Fruit fly (Drosophila melanogaster) whole organism, wandering third instar larva: ENCODE data around the gene Cp7Fa.

Source experiments
- Abd-B ChIP-seq: fragments of >200 bp; optimal IDR thresholded peaks from 2 replicates; lab custom pipeline; 2017; ENCODE audit warnings: missing biosample characterization, missing genetic modification characterization
- CG32264 ChIP-seq: fragments of 200-800 bp; sonication (Bioruptor generic); optimal IDR thresholded peaks from 2 replicates; lab custom pipeline; 2016; ENCODE audit warnings: missing biosample characterization, missing genetic modification characterization
- CG9705 ChIP-seq: fragments of 200-800 bp; sonication (Bioruptor generic); optimal IDR thresholded peaks from 2 replicates; lab custom pipeline; 2018; ENCODE audit warnings: missing biosample characterization, mild to moderate bottlenecking, missing genetic modification characterization
- CrebA ChIP-seq: fragments of 200-800 bp; sonication (Bioruptor generic); optimal IDR thresholded peaks from 2 replicates; lab custom pipeline; 2016; ENCODE audit warnings: missing biosample characterization, mild to moderate bottlenecking, missing genetic modification characterization, borderline replicate concordance
- Dfd ChIP-seq: fragments of >200 bp; optimal IDR thresholded peaks from 2 replicates; lab custom pipeline; 2017; ENCODE audit warnings: missing biosample characterization, missing genetic modification characterization
- Dif ChIP-seq: fragments of 200-275, 200-300 bp; sonication (Bioruptor generic); optimal IDR thresholded peaks from 2 replicates; lab custom pipeline; 2018; ENCODE audit warnings: missing biosample characterization, missing genetic modification characterization; ENCODE audit not compliant: partially characterized antibody
- GATAd ChIP-seq: sonication (Bioruptor generic); optimal IDR thresholded peaks from 2 replicates; lab custom pipeline; 2016; ENCODE audit warnings: missing biosample characterization, missing genetic modification characterization
- HLH106 ChIP-seq: fragments of 200-800 bp; optimal IDR thresholded peaks from 3 replicates; lab custom pipeline; 2019; ENCODE audit warnings: missing biosample characterization, mild to moderate bottlenecking, missing genetic modification characterization, moderate library complexity
- Hnf4 ChIP-seq: fragments of 200-800 bp; sonication (Bioruptor generic); optimal IDR thresholded peaks from 2 replicates; lab custom pipeline; 2016; ENCODE audit warnings: missing biosample characterization, mild to moderate bottlenecking, missing genetic modification characterization
- Hr78 ChIP-seq: fragments of >200 bp; optimal IDR thresholded peaks from 2 replicates; lab custom pipeline; 2017; ENCODE audit warnings: missing biosample characterization, missing genetic modification characterization
- Hr83 ChIP-seq: fragments of 200-300 bp; sonication (Bioruptor generic); optimal IDR thresholded peaks from 2 replicates; lab custom pipeline; 2016; ENCODE audit warnings: missing biosample characterization, mild to moderate bottlenecking, missing genetic modification characterization, moderate library complexity; ENCODE audit not compliant: poor library complexity, severe bottlenecking
- Jra ChIP-seq: sonication (Bioruptor generic); optimal IDR thresholded peaks from 2 replicates; lab custom pipeline; 2016; ENCODE audit warnings: missing biosample characterization, missing genetic modification characterization
- Mio ChIP-seq: sonication (Bioruptor generic); optimal IDR thresholded peaks from 2 replicates; lab custom pipeline; 2016; ENCODE audit warnings: missing biosample characterization, missing genetic modification characterization
- Myc ChIP-seq: fragments of >200 bp; optimal IDR thresholded peaks from 2 replicates; lab custom pipeline; 2017
- N ChIP-seq: fragments of >200 bp; optimal IDR thresholded peaks from 2 replicates; lab custom pipeline; 2018; ENCODE audit warnings: missing biosample characterization, missing external identifiers, missing genetic modification characterization
- OdsH ChIP-seq: fragments of 200-800 bp; sonication (Bioruptor generic); optimal IDR thresholded peaks from 2 replicates; lab custom pipeline; 2016; ENCODE audit warnings: missing biosample characterization, mild to moderate bottlenecking, missing genetic modification characterization
- Rel ChIP-seq, 2 experiments: fragments of 200-800 bp; sonication (Bioruptor generic) in 1 of 2; optimal IDR thresholded peaks; 2 replicates in 1 of 2; 3 replicates in 1 of 2; lab custom pipeline; 2016 to 2019; ENCODE audit warnings: mild to moderate bottlenecking in 2 of 2, missing biosample characterization in 2 of 2, missing genetic modification characterization in 2 of 2, moderate library complexity in 1 of 2
- Sp1 ChIP-seq: fragments of 200-800 bp; sonication (Bioruptor generic); optimal IDR thresholded peaks from 3 replicates; lab custom pipeline; 2019; ENCODE audit warnings: missing biosample characterization, mild to moderate bottlenecking, missing genetic modification characterization, moderate library complexity
- Vsx2 ChIP-seq: fragments of 200-300, 225-300 bp; sonication (Bioruptor generic); optimal IDR thresholded peaks from 2 replicates; lab custom pipeline; 2018; ENCODE audit warnings: missing biosample characterization, missing genetic modification characterization; ENCODE audit not compliant: partially characterized antibody
- br ChIP-seq: fragments of 200-800 bp; sonication (Bioruptor generic); optimal IDR thresholded peaks from 2 replicates; lab custom pipeline; 2016; ENCODE audit warnings: missing biosample characterization, missing genetic modification characterization
- brk ChIP-seq: fragments of 200-800 bp; sonication (Bioruptor generic); optimal IDR thresholded peaks from 2 replicates; lab custom pipeline; 2016; ENCODE audit warnings: missing biosample characterization, mild to moderate bottlenecking, missing genetic modification characterization
- dl ChIP-seq, 2 experiments: fragments of 175-275, 200-275 bp in 1 of 2; fragments of 200-275 bp in 1 of 2; sonication (Bioruptor generic); optimal IDR thresholded peaks; lab custom pipeline; 2018; ENCODE audit warnings: mild to moderate bottlenecking in 2 of 2, missing biosample characterization in 2 of 2, missing genetic modification characterization in 2 of 2, moderate library complexity in 2 of 2; ENCODE audit not compliant: partially characterized antibody in 2 of 2, insufficient read depth in 1 of 2
- dmrt93B ChIP-seq: fragments of 200-800 bp; sonication (Bioruptor generic); optimal IDR thresholded peaks from 2 replicates; lab custom pipeline; 2018; ENCODE audit warnings: missing biosample characterization, mild to moderate bottlenecking, missing genetic modification characterization
- dsf ChIP-seq: sonication (Bioruptor generic); optimal IDR thresholded peaks from 2 replicates; lab custom pipeline; 2016; ENCODE audit warnings: missing biosample characterization, missing genetic modification characterization, borderline replicate concordance
- ey ChIP-seq: fragments of 200-800 bp; sonication (Bioruptor generic); optimal IDR thresholded peaks from 2 replicates; lab custom pipeline; 2016; ENCODE audit warnings: missing biosample characterization, missing genetic modification characterization
- foxo ChIP-seq, 2 experiments: fragments of 200-800 bp; sonication (Bioruptor generic); optimal IDR thresholded peaks; 2 replicates in 1 of 2; 3 replicates in 1 of 2; lab custom pipeline; 2016 to 2017; ENCODE audit warnings: missing biosample characterization in 2 of 2, missing genetic modification characterization in 2 of 2
- fru ChIP-seq: fragments of 200-800 bp; sonication (Bioruptor generic); optimal IDR thresholded peaks from 3 replicates; lab custom pipeline; 2016; ENCODE audit warnings: missing biosample characterization, mild to moderate bottlenecking, missing genetic modification characterization
- h ChIP-seq: fragments of 200-800 bp; sonication (Bioruptor generic); optimal IDR thresholded peaks from 3 replicates; lab custom pipeline; 2016; ENCODE audit warnings: missing biosample characterization, mild to moderate bottlenecking, missing genetic modification characterization
- jim ChIP-seq: fragments of 175-275, 200-325 bp; sonication (Bioruptor generic); optimal IDR thresholded peaks from 2 replicates; lab custom pipeline; 2016; ENCODE audit warnings: missing biosample characterization, mild to moderate bottlenecking, missing genetic modification characterization
- lola ChIP-seq: fragments of >200 bp; optimal IDR thresholded peaks from 2 replicates; lab custom pipeline; 2017; ENCODE audit warnings: missing biosample characterization, missing genetic modification characterization
- pan ChIP-seq: fragments of >200 bp; optimal IDR thresholded peaks from 2 replicates; lab custom pipeline; 2017
- psq ChIP-seq: fragments of 200-800 bp; sonication (Bioruptor generic); optimal IDR thresholded peaks from 3 replicates; lab custom pipeline; 2017; ENCODE audit warnings: missing biosample characterization, mild to moderate bottlenecking, missing genetic modification characterization, moderate library complexity
- rgr ChIP-seq: fragments of 200-800 bp; sonication (Bioruptor generic); optimal IDR thresholded peaks from 3 replicates; lab custom pipeline; 2016; ENCODE audit warnings: missing biosample characterization, mild to moderate bottlenecking, missing genetic modification characterization
- sage ChIP-seq: fragments of 200-800 bp; sonication (Bioruptor generic); optimal IDR thresholded peaks from 2 replicates; lab custom pipeline; 2016; ENCODE audit warnings: missing biosample characterization, mild to moderate bottlenecking, missing genetic modification characterization
- sv ChIP-seq: fragments of 200-800 bp; sonication (Bioruptor generic); optimal IDR thresholded peaks from 3 replicates; lab custom pipeline; 2016; ENCODE audit warnings: missing biosample characterization, missing genetic modification characterization
- tai ChIP-seq: sonication (Bioruptor generic); optimal IDR thresholded peaks from 2 replicates; lab custom pipeline; 2016; ENCODE audit warnings: missing biosample characterization, missing genetic modification characterization
- usp ChIP-seq: fragments of >200 bp; optimal IDR thresholded peaks from 2 replicates; lab custom pipeline; 2017; ENCODE audit warnings: missing biosample characterization, missing genetic modification characterization
- woc ChIP-seq: sonication (Bioruptor generic); optimal IDR thresholded peaks from 2 replicates; lab custom pipeline; 2016; ENCODE audit warnings: missing biosample characterization, mild to moderate bottlenecking, missing genetic modification characterization

The Cp7Fa gene

dm6 chrX:8490291-8490975 is 19.7 kb downstream of the Cp7Fa start:
- TF ChIP-seq Hnf4 (GFP tag; lab: Kevin White, UChicago) (no peak), pan (lab: Kevin White, UChicago) (no peak), sage (GFP tag; lab: Kevin White, UChicago) (no peak), Jra (GFP tag; lab: Kevin White, UChicago) (no peak), Mio (GFP tag; lab: Kevin White, UChicago) (no peak), CrebA (no peak), dl (GFP tag; optimal IDR thresholded peaks at IDR 0.05; lab: Kevin White, UChicago; ENCODE audit: insufficient read depth in 1 of 2, partially characterized antibody in 2 of 2) (no peak), br (GFP tag; lab: Kevin White, UChicago) (no peak), Rel (GFP tag; optimal IDR thresholded peaks at IDR 0.05; lab: Kevin White, UChicago) (no peak), Rel (tag; optimal IDR thresholded peaks at IDR 0.05; lab: Kevin White, UChicago) (no peak), dsf (GFP tag; lab: Kevin White, UChicago) (no peak), Hr83 (no peak), N (GFP tag; lab: Kevin White, UChicago) (no peak), Dfd (GFP tag; lab: Kevin White, UChicago) (no peak), Dif (GFP tag; lab: Kevin White, UChicago) (no peak)

- TF ChIP-seq pan (lab: Kevin White, UChicago) (no peak), Sp1 (GFP tag; lab: Kevin White, UChicago) (peak; percentile 39), Rel (GFP tag; optimal IDR thresholded peaks at IDR 0.05; lab: Kevin White, UChicago) (no peak), Rel (tag; optimal IDR thresholded peaks at IDR 0.05; lab: Kevin White, UChicago) (no peak), dsf (GFP tag; lab: Kevin White, UChicago) (no peak), sage (GFP tag; lab: Kevin White, UChicago) (no peak), sv (GFP tag; lab: Kevin White, UChicago) (no peak), Vsx2 (no peak), dmrt93B (GFP tag; lab: Kevin White, UChicago) (peak; percentile 29), fru (GFP tag; lab: Kevin White, UChicago) (peak; percentile 39), CG32264 (GFP tag; lab: Kevin White, UChicago) (no peak), rgr (GFP tag; lab: Kevin White, UChicago) (peak; percentile 16), brk (GFP tag; lab: Kevin White, UChicago) (no peak), ey (GFP tag; lab: Kevin White, UChicago) (peak; percentile 25), foxo (GFP tag; optimal IDR thresholded peaks at IDR 0.05; lab: Kevin White, UChicago) (peak in 1 of 2 experiments; percentile 16), Mio (GFP tag; lab: Kevin White, UChicago) (no peak), CG9705 (GFP tag; lab: Kevin White, UChicago) (no peak), lola (GFP tag; lab: Kevin White, UChicago) (no peak), N (GFP tag; lab: Kevin White, UChicago) (no peak), Hr78 (GFP tag; lab: Kevin White, UChicago) (no peak), woc (peak; percentile 40), Jra (GFP tag; lab: Kevin White, UChicago) (no peak), OdsH (no peak), GATAd (GFP tag; lab: Kevin White, UChicago) (no peak), jim (GFP tag; lab: Kevin White, UChicago) (no peak), CrebA (no peak), dl (GFP tag; optimal IDR thresholded peaks at IDR 0.05; lab: Kevin White, UChicago; ENCODE audit: insufficient read depth in 1 of 2, partially characterized antibody in 2 of 2) (no peak), br (GFP tag; lab: Kevin White, UChicago) (no peak), Abd-B (GFP tag; lab: Kevin White, UChicago) (no peak), Hnf4 (GFP tag; lab: Kevin White, UChicago) (no peak), Myc (lab: Kevin White, UChicago) (no peak), h (GFP tag; lab: Kevin White, UChicago) (peak; percentile 17), usp (no peak), HLH106 (tag; lab: Kevin White, UChicago) (peak; percentile 65), Hr83 (no peak), psq (GFP tag; lab: Kevin White, UChicago) (no peak), Dif (GFP tag; lab: Kevin White, UChicago) (no peak), tai (no peak), Dfd (GFP tag; lab: Kevin White, UChicago) (no peak)
Measured at dm6 chrX:8490976-8491345, 20.3 kb downstream of the Cp7Fa start.
